Worm (Caenorhabditis elegans) whole organism, L1 larva: ENCODE measurements around the gene col-38.

Source experiments
- ama-1 ChIP-seq: fragments of 150-350 bp; optimal IDR thresholded peaks from 2 replicates; lab custom pipeline; 2014
- ets-5 ChIP-seq: fragments of 200-800 bp; sonication (Bioruptor generic); IDR thresholded peaks from 2 replicates; pipeline ENCODE4 v1.3.6; 2022; ENCODE audit warnings: missing genetic modification characterization, missing compliant biosample characterization
- grh-1 ChIP-seq: fragments of 200-800 bp; sonication (Bioruptor generic); IDR thresholded peaks from 2 replicates; pipeline ENCODE4 v1.3.6; 2022; ENCODE audit warnings: missing genetic modification reagents, missing genetic modification characterization, missing compliant biosample characterization
- nhr-12 ChIP-seq: sonication (generic microtip); optimal IDR thresholded peaks from 2 replicates; lab custom pipeline; 2017; ENCODE audit warnings: missing biosample characterization, missing genetic modification characterization
- unc-62 ChIP-seq: fragments of 150-350 bp; optimal IDR thresholded peaks from 2 replicates; lab custom pipeline; 2014; ENCODE audit warnings: missing biosample characterization, missing genetic modification reagents, missing genetic modification characterization

DNA sequence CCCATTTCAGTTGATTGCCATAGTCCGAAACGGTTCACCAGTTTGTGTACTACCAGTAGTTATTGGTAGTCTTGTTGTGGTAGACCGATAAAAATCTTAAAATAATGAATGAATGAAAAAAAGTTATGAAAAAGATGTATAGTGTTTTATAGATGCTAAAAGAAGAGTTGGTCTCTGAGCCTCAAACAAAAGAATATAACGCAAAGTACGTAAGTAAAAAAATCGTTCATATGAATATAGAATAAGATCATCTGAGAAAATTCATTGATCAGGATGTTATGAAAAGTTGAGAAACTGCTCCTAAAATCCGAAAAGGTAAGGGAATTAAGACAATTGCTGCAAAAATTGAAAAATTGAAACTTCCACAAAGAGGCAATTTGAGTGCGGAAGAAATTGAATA lies 48.6 kb upstream of the col-38 start, which contains the start of gene chhy-1:
- TF ChIP-seq grh-1 (GFP tag; lab: Robert Waterston, UW), result no peak
- no peak for TF ChIP-seq unc-62 (GFP tag; lab: Kevin White, UChicago)
- no peak for TF ChIP-seq ets-5
- no peak for TF ChIP-seq ama-1 (lab: Kevin White, UChicago)
- TF ChIP-seq nhr-12 (tag; lab: Kevin White, UChicago), result no peak
